Worm (Caenorhabditis elegans) whole organism, L4/young adult: ENCODE data around the gene snr-1.

ENCODE experiments used
- W03F9.2 ChIP-seq: fragments of 150-350 bp; optimal IDR thresholded peaks from 2 replicates; lab custom pipeline; 2014; ENCODE audit warnings: missing biosample characterization, missing genetic modification characterization
- him-1 ChIP-seq: sonication (generic microtip); optimal IDR thresholded peaks from 2 replicates; lab custom pipeline; 2016; ENCODE audit warnings: missing genotype, missing genetic modification reagents, missing genetic modification characterization, missing compliant biosample characterization

DNA sequence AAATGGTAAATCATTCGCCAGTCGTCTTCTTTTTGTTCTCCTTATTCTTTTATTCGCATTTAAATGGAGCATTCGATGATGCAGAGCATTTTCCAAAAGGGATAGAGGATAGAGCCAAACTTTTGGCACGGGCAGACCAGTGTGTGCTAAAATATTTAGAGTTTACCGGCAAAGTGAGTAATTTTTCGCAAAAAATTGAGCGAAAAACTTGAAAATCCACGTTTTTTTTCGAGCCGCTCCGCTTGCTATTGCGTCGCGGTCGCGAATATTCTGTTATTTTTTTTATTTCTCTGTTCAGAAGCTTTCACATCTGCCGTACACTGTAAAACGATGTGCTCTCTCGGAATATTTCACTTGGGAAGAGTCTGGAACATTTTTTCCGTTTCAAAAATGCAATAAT lies 1.0 kb downstream of the snr-1 start, which contains the start of gene Y116A8C.43:
- no peak for TF ChIP-seq him-1 (tag; lab: Kevin White, UChicago)
- TF ChIP-seq W03F9.2 (tag; lab: Kevin White, UChicago): no peak
